Fruit fly (Drosophila melanogaster) whole organism, wandering third instar larva: ENCODE measurements around the gene Osi8.

ENCODE experiments used
- Abd-B ChIP-seq: fragments of >200 bp; optimal IDR thresholded peaks from 2 replicates; lab custom pipeline; 2017; ENCODE audit warnings: missing biosample characterization, missing genetic modification characterization
- CrebA ChIP-seq: fragments of 200-800 bp; sonication (Bioruptor generic); optimal IDR thresholded peaks from 2 replicates; lab custom pipeline; 2016; ENCODE audit warnings: missing biosample characterization, mild to moderate bottlenecking, missing genetic modification characterization, borderline replicate concordance
- Dfd ChIP-seq: fragments of >200 bp; optimal IDR thresholded peaks from 2 replicates; lab custom pipeline; 2017; ENCODE audit warnings: missing biosample characterization, missing genetic modification characterization
- Dif ChIP-seq: fragments of 200-275, 200-300 bp; sonication (Bioruptor generic); optimal IDR thresholded peaks from 2 replicates; lab custom pipeline; 2018; ENCODE audit warnings: missing biosample characterization, missing genetic modification characterization; ENCODE audit not compliant: partially characterized antibody
- HLH106 ChIP-seq: fragments of 200-800 bp; optimal IDR thresholded peaks from 3 replicates; lab custom pipeline; 2019; ENCODE audit warnings: missing biosample characterization, mild to moderate bottlenecking, missing genetic modification characterization, moderate library complexity
- Hnf4 ChIP-seq: fragments of 200-800 bp; sonication (Bioruptor generic); optimal IDR thresholded peaks from 2 replicates; lab custom pipeline; 2016; ENCODE audit warnings: missing biosample characterization, mild to moderate bottlenecking, missing genetic modification characterization
- Hr78 ChIP-seq: fragments of >200 bp; optimal IDR thresholded peaks from 2 replicates; lab custom pipeline; 2017; ENCODE audit warnings: missing biosample characterization, missing genetic modification characterization
- Hr83 ChIP-seq: fragments of 200-300 bp; sonication (Bioruptor generic); optimal IDR thresholded peaks from 2 replicates; lab custom pipeline; 2016; ENCODE audit warnings: missing biosample characterization, mild to moderate bottlenecking, missing genetic modification characterization, moderate library complexity; ENCODE audit not compliant: poor library complexity, severe bottlenecking
- Mio ChIP-seq: sonication (Bioruptor generic); optimal IDR thresholded peaks from 2 replicates; lab custom pipeline; 2016; ENCODE audit warnings: missing biosample characterization, missing genetic modification characterization
- Myc ChIP-seq: fragments of >200 bp; optimal IDR thresholded peaks from 2 replicates; lab custom pipeline; 2017
- N ChIP-seq: fragments of >200 bp; optimal IDR thresholded peaks from 2 replicates; lab custom pipeline; 2018; ENCODE audit warnings: missing biosample characterization, missing external identifiers, missing genetic modification characterization
- OdsH ChIP-seq: fragments of 200-800 bp; sonication (Bioruptor generic); optimal IDR thresholded peaks from 2 replicates; lab custom pipeline; 2016; ENCODE audit warnings: missing biosample characterization, mild to moderate bottlenecking, missing genetic modification characterization
- Vsx2 ChIP-seq: fragments of 200-300, 225-300 bp; sonication (Bioruptor generic); optimal IDR thresholded peaks from 2 replicates; lab custom pipeline; 2018; ENCODE audit warnings: missing biosample characterization, missing genetic modification characterization; ENCODE audit not compliant: partially characterized antibody
- br ChIP-seq: fragments of 200-800 bp; sonication (Bioruptor generic); optimal IDR thresholded peaks from 2 replicates; lab custom pipeline; 2016; ENCODE audit warnings: missing biosample characterization, missing genetic modification characterization
- brk ChIP-seq: fragments of 200-800 bp; sonication (Bioruptor generic); optimal IDR thresholded peaks from 2 replicates; lab custom pipeline; 2016; ENCODE audit warnings: missing biosample characterization, mild to moderate bottlenecking, missing genetic modification characterization
- dl ChIP-seq, 2 experiments: fragments of 175-275, 200-275 bp in 1 of 2; fragments of 200-275 bp in 1 of 2; sonication (Bioruptor generic); optimal IDR thresholded peaks; lab custom pipeline; 2018; ENCODE audit warnings: mild to moderate bottlenecking in 2 of 2, missing biosample characterization in 2 of 2, missing genetic modification characterization in 2 of 2, moderate library complexity in 2 of 2; ENCODE audit not compliant: partially characterized antibody in 2 of 2, insufficient read depth in 1 of 2
- dmrt93B ChIP-seq: fragments of 200-800 bp; sonication (Bioruptor generic); optimal IDR thresholded peaks from 2 replicates; lab custom pipeline; 2018; ENCODE audit warnings: missing biosample characterization, mild to moderate bottlenecking, missing genetic modification characterization
- dsf ChIP-seq: sonication (Bioruptor generic); optimal IDR thresholded peaks from 2 replicates; lab custom pipeline; 2016; ENCODE audit warnings: missing biosample characterization, missing genetic modification characterization, borderline replicate concordance
- foxo ChIP-seq, 2 experiments: fragments of 200-800 bp; sonication (Bioruptor generic); optimal IDR thresholded peaks; 2 replicates in 1 of 2; 3 replicates in 1 of 2; lab custom pipeline; 2016 to 2017; ENCODE audit warnings: missing biosample characterization in 2 of 2, missing genetic modification characterization in 2 of 2
- fru ChIP-seq: fragments of 200-800 bp; sonication (Bioruptor generic); optimal IDR thresholded peaks from 3 replicates; lab custom pipeline; 2016; ENCODE audit warnings: missing biosample characterization, mild to moderate bottlenecking, missing genetic modification characterization
- h ChIP-seq: fragments of 200-800 bp; sonication (Bioruptor generic); optimal IDR thresholded peaks from 3 replicates; lab custom pipeline; 2016; ENCODE audit warnings: missing biosample characterization, mild to moderate bottlenecking, missing genetic modification characterization
- jim ChIP-seq: fragments of 175-275, 200-325 bp; sonication (Bioruptor generic); optimal IDR thresholded peaks from 2 replicates; lab custom pipeline; 2016; ENCODE audit warnings: missing biosample characterization, mild to moderate bottlenecking, missing genetic modification characterization
- lola ChIP-seq: fragments of >200 bp; optimal IDR thresholded peaks from 2 replicates; lab custom pipeline; 2017; ENCODE audit warnings: missing biosample characterization, missing genetic modification characterization
- pan ChIP-seq: fragments of >200 bp; optimal IDR thresholded peaks from 2 replicates; lab custom pipeline; 2017
- psq ChIP-seq: fragments of 200-800 bp; sonication (Bioruptor generic); optimal IDR thresholded peaks from 3 replicates; lab custom pipeline; 2017; ENCODE audit warnings: missing biosample characterization, mild to moderate bottlenecking, missing genetic modification characterization, moderate library complexity
- rgr ChIP-seq: fragments of 200-800 bp; sonication (Bioruptor generic); optimal IDR thresholded peaks from 3 replicates; lab custom pipeline; 2016; ENCODE audit warnings: missing biosample characterization, mild to moderate bottlenecking, missing genetic modification characterization
- sage ChIP-seq: fragments of 200-800 bp; sonication (Bioruptor generic); optimal IDR thresholded peaks from 2 replicates; lab custom pipeline; 2016; ENCODE audit warnings: missing biosample characterization, mild to moderate bottlenecking, missing genetic modification characterization
- sv ChIP-seq: fragments of 200-800 bp; sonication (Bioruptor generic); optimal IDR thresholded peaks from 3 replicates; lab custom pipeline; 2016; ENCODE audit warnings: missing biosample characterization, missing genetic modification characterization
- tai ChIP-seq: sonication (Bioruptor generic); optimal IDR thresholded peaks from 2 replicates; lab custom pipeline; 2016; ENCODE audit warnings: missing biosample characterization, missing genetic modification characterization
- usp ChIP-seq: fragments of >200 bp; optimal IDR thresholded peaks from 2 replicates; lab custom pipeline; 2017; ENCODE audit warnings: missing biosample characterization, missing genetic modification characterization
- woc ChIP-seq: sonication (Bioruptor generic); optimal IDR thresholded peaks from 2 replicates; lab custom pipeline; 2016; ENCODE audit warnings: missing biosample characterization, mild to moderate bottlenecking, missing genetic modification characterization

Osi8 gene

DNA sequence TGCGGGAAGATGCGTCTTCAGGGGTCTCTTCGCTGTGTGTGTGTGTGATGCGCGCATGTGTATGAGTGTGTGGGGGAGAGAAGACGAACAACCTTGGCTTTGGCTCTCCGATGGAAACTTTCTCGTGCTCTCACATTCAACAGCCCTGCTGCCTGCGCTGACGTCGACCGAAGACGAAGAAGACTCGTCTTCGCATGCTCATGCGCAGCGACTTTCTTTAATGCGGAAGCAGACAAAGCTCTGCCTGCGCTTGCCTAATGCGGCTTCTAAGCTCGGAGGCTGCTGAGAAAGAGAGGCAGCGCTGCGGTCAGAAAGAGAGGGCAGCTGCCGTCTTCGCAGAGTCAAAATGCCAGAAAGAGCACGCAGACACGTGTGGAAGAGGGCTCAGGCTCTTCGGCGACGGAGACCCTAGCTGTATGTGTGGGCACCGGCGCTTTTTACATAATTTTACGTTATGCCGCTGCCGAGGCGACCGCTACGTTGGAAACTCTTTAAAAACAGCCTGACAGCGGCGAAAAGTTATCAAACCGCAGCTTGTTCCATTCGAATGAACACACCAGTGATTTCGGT, 20.7 kb upstream of the Osi8 start, which contains the start of gene Osi6:
TSS of gene Osi6 (plus strand) at position 520 of the 570 bp plus-strand sequence.
- TF ChIP-seq woc (no peak), sv (GFP tag; lab: Kevin White, UChicago) (no peak), dmrt93B (GFP tag; lab: Kevin White, UChicago) (no peak), Vsx2 (GFP tag; lab: Kevin White, UChicago) (no peak), Dif (no peak), h (GFP tag; lab: Kevin White, UChicago) (no peak), dl (GFP tag; optimal IDR thresholded peaks at IDR 0.05; lab: Kevin White, UChicago; ENCODE audit: insufficient read depth in 1 of 2, partially characterized antibody in 2 of 2) (no peak), pan (no peak), usp (no peak), sage (GFP tag; lab: Kevin White, UChicago) (no peak), foxo (GFP tag; optimal IDR thresholded peaks at IDR 0.05; lab: Kevin White, UChicago) (no peak), Dfd (GFP tag; lab: Kevin White, UChicago) (no peak), tai (GFP tag; lab: Kevin White, UChicago) (no peak), dsf (GFP tag; lab: Kevin White, UChicago) (no peak)
- TF ChIP-seq, all 38 proteins: peak for 0

DNA sequence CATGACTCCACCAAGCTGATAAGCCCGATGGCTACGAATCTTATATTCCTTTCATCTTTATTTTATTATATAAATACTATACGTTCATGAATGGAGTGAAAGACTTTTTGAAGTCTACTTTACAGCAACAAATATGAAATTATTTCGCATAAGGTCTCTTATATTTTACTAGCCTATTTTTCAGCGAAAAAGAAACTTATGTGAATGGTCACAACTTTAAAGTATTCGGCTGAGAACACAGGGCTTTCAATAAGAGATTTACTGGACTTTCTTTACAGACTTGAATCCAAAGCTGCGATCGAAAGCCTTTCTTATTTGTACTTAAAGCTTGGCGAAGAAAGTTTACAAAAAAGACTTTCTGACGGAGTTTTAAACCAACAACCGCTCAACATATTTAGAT, 16.0 kb upstream of the Osi8 start:
- TF ChIP-seq Myc (lab: Kevin White, UChicago) (peak; percentile 53), tai (GFP tag; lab: Kevin White, UChicago) (no peak)

dm6 chr3R:6240263-6240662, 14.7 kb upstream of the Osi8 start:
- TF ChIP-seq dsf (GFP tag; lab: Kevin White, UChicago) (no peak), fru (GFP tag; lab: Kevin White, UChicago) (no peak), Hr83 (GFP tag; lab: Kevin White, UChicago) (no peak), CrebA (GFP tag; lab: Kevin White, UChicago) (no peak), pan (no peak), Abd-B (GFP tag; lab: Kevin White, UChicago) (no peak), usp (no peak), br (GFP tag; lab: Kevin White, UChicago) (no peak), psq (GFP tag; lab: Kevin White, UChicago) (no peak), woc (no peak)
- TF ChIP-seq, all 38 proteins: peak for 0

DNA sequence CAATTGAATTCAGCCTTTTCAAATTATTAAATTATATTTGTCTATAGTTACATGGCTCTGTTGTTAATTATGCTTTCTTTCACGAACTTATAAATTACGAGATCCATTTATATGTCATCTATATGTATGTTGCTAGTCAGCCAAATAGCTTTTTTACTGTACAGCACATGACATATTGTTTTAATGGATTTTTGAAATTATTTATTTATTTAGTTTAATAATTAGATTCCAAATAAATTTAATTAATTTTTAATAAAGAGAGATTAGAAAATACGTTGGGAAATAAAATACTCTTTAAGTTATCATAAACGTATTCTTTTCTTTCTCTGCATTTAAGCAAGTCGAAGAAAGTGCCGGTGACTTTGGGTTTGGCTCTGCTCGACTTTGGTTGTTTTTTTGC, 13.7 kb upstream of the Osi8 start:
- TF ChIP-seq usp = no peak

- TF ChIP-seq Hr78 (GFP tag; lab: Kevin White, UChicago) (no peak), N (no peak)
These were observed 10.9 kb upstream of the Osi8 start for dm6 chr3R:6244035-6244434.

- no peak for TF ChIP-seq woc
- TF ChIP-seq Vsx2 (GFP tag; lab: Kevin White, UChicago) = no peak
- no peak for TF ChIP-seq brk (GFP tag; lab: Kevin White, UChicago)
- TF ChIP-seq rgr (GFP tag; lab: Kevin White, UChicago) = no peak
- TF ChIP-seq OdsH (GFP tag; lab: Kevin White, UChicago) = no peak
- no peak for TF ChIP-seq Hnf4
- no peak for TF ChIP-seq jim (GFP tag; lab: Kevin White, UChicago)
- TF ChIP-seq Dfd (GFP tag; lab: Kevin White, UChicago) = no peak
- TF ChIP-seq Mio (GFP tag; lab: Kevin White, UChicago) = no peak
- TF ChIP-seq lola = no peak
- no peak for TF ChIP-seq foxo (GFP tag; optimal IDR thresholded peaks at IDR 0.05; lab: Kevin White, UChicago)
- TF ChIP-seq dmrt93B (GFP tag; lab: Kevin White, UChicago) = no peak
- no peak for TF ChIP-seq HLH106 (tag; lab: Kevin White, UChicago)
- TF ChIP-seq br (GFP tag; lab: Kevin White, UChicago) = no peak
- no peak for TF ChIP-seq Hr78 (GFP tag; lab: Kevin White, UChicago)
These were observed 10.0 kb upstream of the Osi8 start for dm6 chr3R:6244986-6245385.
